Worm (Caenorhabditis elegans) whole organism, L2 larva: ENCODE measurements around the gene dct-7.

Experiments
- F13H6.1 ChIP-seq: sonication (generic microtip); optimal IDR thresholded peaks from 2 replicates; lab custom pipeline; 2016; ENCODE audit warnings: missing genetic modification characterization, missing compliant biosample characterization
- egl-27 ChIP-seq: sonication (generic microtip); optimal IDR thresholded peaks from 3 replicates; lab custom pipeline; 2017; ENCODE audit warnings: missing biosample characterization, missing genetic modification reagents, missing genetic modification characterization
- elt-3 ChIP-seq: sonication (generic microtip); optimal IDR thresholded peaks from 2 replicates; lab custom pipeline; 2017; ENCODE audit warnings: missing biosample characterization, missing genetic modification characterization
- lsy-2 ChIP-seq, 2 experiments: fragments of 150-350 bp in 1 of 2; sonication (generic microtip) in 1 of 2; optimal IDR thresholded peaks; 2 replicates each; lab custom pipeline; 2014 to 2017; ENCODE audit warnings: missing biosample characterization in 2 of 2, missing genetic modification characterization in 2 of 2
- nhr-11 ChIP-seq: fragments of 150-350 bp; optimal IDR thresholded peaks from 2 replicates; lab custom pipeline; 2014; ENCODE audit warnings: missing biosample characterization, missing genetic modification characterization
- unc-39 ChIP-seq: fragments of 150-350 bp; optimal IDR thresholded peaks from 2 replicates; lab custom pipeline; 2014; ENCODE audit warnings: missing biosample characterization, missing genetic modification characterization
- unc-62 ChIP-seq: fragments of 150-350 bp; optimal IDR thresholded peaks from 2 replicates; lab custom pipeline; 2014; ENCODE audit warnings: missing biosample characterization, missing genetic modification reagents, missing genetic modification characterization
- zag-1 ChIP-seq: fragments of 150-350 bp; optimal IDR thresholded peaks from 2 replicates; lab custom pipeline; 2014; ENCODE audit warnings: missing biosample characterization, missing genetic modification characterization
- ztf-1 ChIP-seq: fragments of 200-800 bp; sonication (Bioruptor generic); conservative IDR thresholded peaks from 2 replicates; pipeline ENCODE4 v1.3.6; 2022; ENCODE audit warnings: missing genetic modification characterization, missing compliant biosample characterization

ce11 chrIV:4336139-4336851 lies 45.9 kb upstream of the dct-7 start, which contains the start of the genes W03B1.3 and oac-51:
- TF ChIP-seq lsy-2 (tag; optimal IDR thresholded peaks at IDR 0.05; lab: Kevin White, UChicago) (no peak), egl-27 (tag; lab: Kevin White, UChicago) (no peak), unc-62 (GFP tag; lab: Kevin White, UChicago) (no peak), unc-39 (tag; lab: Kevin White, UChicago) (no peak), zag-1 (tag; lab: Kevin White, UChicago) (no peak), ztf-1 (no peak), F13H6.1 (tag; lab: Kevin White, UChicago) (no peak), elt-3 (tag; lab: Kevin White, UChicago) (no peak), nhr-11 (no peak)
